Fruit fly (Drosophila melanogaster) whole organism, wandering third instar larva: ENCODE results near the gene CG13010.

ENCODE experiments used
- Dfd ChIP-seq: fragments of >200 bp; optimal IDR thresholded peaks from 2 replicates; lab custom pipeline; 2017; ENCODE audit warnings: missing biosample characterization, missing genetic modification characterization
- HLH106 ChIP-seq: fragments of 200-800 bp; optimal IDR thresholded peaks from 3 replicates; lab custom pipeline; 2019; ENCODE audit warnings: missing biosample characterization, mild to moderate bottlenecking, missing genetic modification characterization, moderate library complexity
- Hr78 ChIP-seq: fragments of >200 bp; optimal IDR thresholded peaks from 2 replicates; lab custom pipeline; 2017; ENCODE audit warnings: missing biosample characterization, missing genetic modification characterization
- Myc ChIP-seq: fragments of >200 bp; optimal IDR thresholded peaks from 2 replicates; lab custom pipeline; 2017
- brk ChIP-seq: fragments of 200-800 bp; sonication (Bioruptor generic); optimal IDR thresholded peaks from 2 replicates; lab custom pipeline; 2016; ENCODE audit warnings: missing biosample characterization, mild to moderate bottlenecking, missing genetic modification characterization
- dl ChIP-seq, 2 experiments: fragments of 175-275, 200-275 bp in 1 of 2; fragments of 200-275 bp in 1 of 2; sonication (Bioruptor generic); optimal IDR thresholded peaks; lab custom pipeline; 2018; ENCODE audit warnings: mild to moderate bottlenecking in 2 of 2, missing biosample characterization in 2 of 2, missing genetic modification characterization in 2 of 2, moderate library complexity in 2 of 2; ENCODE audit not compliant: partially characterized antibody in 2 of 2, insufficient read depth in 1 of 2
- h ChIP-seq: fragments of 200-800 bp; sonication (Bioruptor generic); optimal IDR thresholded peaks from 3 replicates; lab custom pipeline; 2016; ENCODE audit warnings: missing biosample characterization, mild to moderate bottlenecking, missing genetic modification characterization
- pan ChIP-seq: fragments of >200 bp; optimal IDR thresholded peaks from 2 replicates; lab custom pipeline; 2017
- psq ChIP-seq: fragments of 200-800 bp; sonication (Bioruptor generic); optimal IDR thresholded peaks from 3 replicates; lab custom pipeline; 2017; ENCODE audit warnings: missing biosample characterization, mild to moderate bottlenecking, missing genetic modification characterization, moderate library complexity
- usp ChIP-seq: fragments of >200 bp; optimal IDR thresholded peaks from 2 replicates; lab custom pipeline; 2017; ENCODE audit warnings: missing biosample characterization, missing genetic modification characterization
- woc ChIP-seq: sonication (Bioruptor generic); optimal IDR thresholded peaks from 2 replicates; lab custom pipeline; 2016; ENCODE audit warnings: missing biosample characterization, mild to moderate bottlenecking, missing genetic modification characterization

dm6 chrX:16647737-16648434, 30.9 kb downstream of the CG13010 start:
- TF ChIP-seq Myc (no peak), pan (lab: Kevin White, UChicago) (no peak), usp (no peak), psq (GFP tag; lab: Kevin White, UChicago) (peak; percentile 25), Hr78 (GFP tag; lab: Kevin White, UChicago) (no peak), h (no peak), woc (GFP tag; lab: Kevin White, UChicago) (no peak), HLH106 (no peak), dl (GFP tag; optimal IDR thresholded peaks at IDR 0.05; lab: Kevin White, UChicago; ENCODE audit: insufficient read depth in 1 of 2, partially characterized antibody in 2 of 2) (no peak), brk (no peak), Dfd (GFP tag; lab: Kevin White, UChicago) (no peak)
